Worm (Caenorhabditis elegans): ENCODE data around the gene F23H11.7.
A peak's percentile ranks its signal among the peaks of the same experiment; 100 is the strongest.

DNA sequence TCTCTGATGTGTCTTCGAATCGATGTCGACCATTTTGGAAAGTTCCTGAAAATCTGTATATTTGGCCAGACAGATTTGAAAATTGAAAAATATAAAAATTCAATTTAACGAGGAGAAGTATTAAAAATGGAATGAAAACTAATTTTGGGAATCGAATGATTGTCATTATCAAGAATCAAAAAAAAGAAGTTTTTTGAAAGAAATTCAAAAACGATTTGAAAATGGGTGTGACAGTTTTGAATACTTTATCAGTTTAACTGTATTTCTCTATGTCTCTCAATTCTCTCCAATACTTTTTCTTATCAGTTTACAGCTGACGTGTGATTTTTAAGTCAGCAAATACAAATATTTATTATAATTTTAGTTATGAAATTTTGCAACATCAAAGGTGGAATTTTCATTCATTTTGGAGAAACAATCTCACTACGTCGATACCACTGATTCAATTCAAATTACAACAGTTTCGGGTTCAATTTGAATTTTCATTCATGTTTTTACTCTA, 24.3 kb upstream of the F23H11.7 start, which contains the start of gene fbxa-59:
- no peak for TF ChIP-seq skn-1 (tag; optimal IDR thresholded peaks at IDR 0.05)
- TF ChIP-seq R02D3.7 (tag; optimal IDR thresholded peaks at IDR 0.05), result no peak
- TF ChIP-seq unc-62 (GFP tag; optimal IDR thresholded peaks at IDR 0.05), result no peak
- TF ChIP-seq fos-1 (tag; optimal IDR thresholded peaks at IDR 0.05), result peak; percentile 56
- no peak for TF ChIP-seq egl-27 (tag; optimal IDR thresholded peaks at IDR 0.05)
- TF ChIP-seq nhr-237 (tag; optimal IDR thresholded peaks at IDR 0.05), result no peak
- no peak for TF ChIP-seq lin-11 (tag; optimal IDR thresholded peaks at IDR 0.05)
- no peak for TF ChIP-seq ztf-11 (tag; optimal IDR thresholded peaks at IDR 0.05)
- no peak for TF ChIP-seq mdl-1 (tag; optimal IDR thresholded peaks at IDR 0.05)
- TF ChIP-seq ZK546.5 (tag; optimal IDR thresholded peaks at IDR 0.05), result no peak
- no peak for TF ChIP-seq blmp-1 (tag; optimal IDR thresholded peaks at IDR 0.05; ENCODE audit: insufficient read depth)
- no peak for TF ChIP-seq unc-39 (tag; optimal IDR thresholded peaks at IDR 0.05)
- TF ChIP-seq Y55F3AM.14 (GFP tag; optimal IDR thresholded peaks at IDR 0.05), result no peak
